Fruit fly (Drosophila melanogaster) whole organism, embryonic: ENCODE results near the gene Arp10.

ENCODE experiments used
- Abd-B ChIP-seq: fragments of 200-800 bp; sonication (Bioruptor generic); optimal IDR thresholded peaks from 2 replicates; lab custom pipeline; 2018; ENCODE audit warnings: missing biosample characterization, mild to moderate bottlenecking, missing genetic modification characterization, moderate library complexity
- Blimp-1 ChIP-seq: fragments of 200-800 bp; sonication (Bioruptor generic); optimal IDR thresholded peaks from 3 replicates; lab custom pipeline; 2018; ENCODE audit warnings: missing biosample characterization, missing genetic modification characterization, mild to moderate bottlenecking, moderate library complexity, missing genetic modification reagents
- CG2875 ChIP-seq: fragments of 200-800 bp; sonication (Bioruptor generic); optimal IDR thresholded peaks from 2 replicates; lab custom pipeline; 2017; ENCODE audit warnings: missing biosample characterization, mild to moderate bottlenecking, missing genetic modification characterization, missing genetic modification reagents
- CG4404 ChIP-seq: fragments of 200-800 bp; sonication (Bioruptor generic); IDR thresholded peaks from 2 replicates; pipeline ENCODE4 v1.3.6; 2022; ENCODE audit warnings: missing biosample characterization, missing genetic modification characterization
- CG4820 ChIP-seq: fragments of 200-800 bp; sonication (Bioruptor generic); optimal IDR thresholded peaks from 3 replicates; lab custom pipeline; 2016; ENCODE audit warnings: missing biosample characterization, missing genetic modification characterization
- Deaf1 ChIP-seq: fragments of 200-800 bp; optimal IDR thresholded peaks from 3 replicates; lab custom pipeline; 2019; ENCODE audit warnings: missing biosample characterization, mild to moderate bottlenecking, missing genetic modification characterization, moderate library complexity
- Med ChIP-seq: fragments of 200-800 bp; sonication (Bioruptor generic); peaks from one replicate; lab custom pipeline; 2016; ENCODE audit warnings: missing biosample characterization, missing genetic modification characterization, mild to moderate bottlenecking, inconsistent platforms, moderate library complexity
- Optix ChIP-seq: fragments of 200-800 bp; sonication (Bioruptor generic); IDR thresholded peaks from 3 replicates; pipeline ENCODE4 v1.3.6; 2022; ENCODE audit warnings: missing biosample characterization, missing genetic modification characterization
- YL-1 ChIP-seq: fragments of 200-800 bp; sonication (Bioruptor generic); optimal IDR thresholded peaks from 3 replicates; lab custom pipeline; 2017; ENCODE audit warnings: missing biosample characterization, mild to moderate bottlenecking, missing genetic modification characterization
- al ChIP-seq: fragments of 200-800 bp; sonication (Bioruptor generic); IDR thresholded peaks from 2 replicates; pipeline ENCODE4 v1.3.6; 2022; ENCODE audit warnings: missing biosample characterization, missing genetic modification characterization
- nom ChIP-seq: fragments of 200-800 bp; sonication (Bioruptor generic); optimal IDR thresholded peaks from 2 replicates; lab custom pipeline; 2017; ENCODE audit warnings: missing biosample characterization, missing genetic modification characterization, mild to moderate bottlenecking, moderate library complexity, missing genetic modification reagents
- stwl ChIP-seq: fragments of 200-800 bp; sonication (Bioruptor generic); optimal IDR thresholded peaks from 3 replicates; lab custom pipeline; 2018; ENCODE audit warnings: missing biosample characterization, mild to moderate bottlenecking, missing genetic modification characterization, moderate library complexity

DNA sequence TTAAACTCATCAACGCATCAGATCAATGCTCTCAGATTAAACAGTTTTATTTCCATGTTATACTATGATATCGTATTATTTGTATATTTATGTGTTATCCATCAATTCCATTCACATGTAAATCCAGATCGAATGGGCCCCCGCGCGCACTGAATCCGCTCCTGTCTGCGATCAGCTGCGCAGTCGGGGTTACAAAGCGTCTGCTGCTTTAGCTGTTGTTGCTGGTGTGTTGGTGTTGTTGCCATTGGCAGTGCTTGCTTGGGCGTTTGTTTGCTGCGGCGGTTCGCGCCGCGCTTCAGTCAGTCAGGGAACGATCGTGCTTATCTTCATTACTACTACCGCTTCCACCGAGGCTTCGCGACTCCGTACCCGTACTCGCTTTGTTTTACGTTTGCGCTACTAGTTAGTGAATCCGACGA lies 21.0 kb upstream of the Arp10 start, which contains the start of gene Zw:
- TF ChIP-seq CG4404 (GFP tag; lab: Robert Waterston, UW) = peak; percentile 50
- TF ChIP-seq stwl = no peak
- TF ChIP-seq Abd-B (GFP tag; lab: Kevin White, UChicago) = no peak
- TF ChIP-seq CG2875 (GFP tag; lab: Kevin White, UChicago) = no peak
- TF ChIP-seq Deaf1 = peak; percentile 65
- TF ChIP-seq YL-1 = no peak
- TF ChIP-seq al (GFP tag; lab: Robert Waterston, UW) = peak; percentile 46; the same call in 1 of the 2 replicates
- peak; percentile 88 for TF ChIP-seq Med (GFP tag; lab: Kevin White, UChicago)
- TF ChIP-seq nom (GFP tag; lab: Kevin White, UChicago) = peak; percentile 11
- 0 out of 3 replicates have a peak, but pooled peaks have one; percentile 60 for TF ChIP-seq Optix
- TF ChIP-seq CG4820 (GFP tag; lab: Kevin White, UChicago) = peak; percentile 31
- no peak for TF ChIP-seq Blimp-1
